Fruit fly (Drosophila melanogaster) whole organism, embryonic: ENCODE measurements around the gene CG13991.
A peak's percentile ranks its signal among the peaks of the same experiment; 100 is the strongest.

ENCODE experiments used
- Ada2b ChIP-seq: fragments of 200-800 bp; sonication (Bioruptor generic); IDR thresholded peaks from 2 replicates; pipeline ENCODE4 v1.3.6; 2022; ENCODE audit warnings: missing biosample characterization, missing genetic modification characterization
- Atf-2 ChIP-seq: fragments of 200-800 bp; sonication (Bioruptor generic); optimal IDR thresholded peaks from 2 replicates; lab custom pipeline; 2016; ENCODE audit warnings: missing biosample characterization, missing genetic modification characterization
- CG10431 ChIP-seq: fragments of 200-800 bp; sonication (Bioruptor generic); optimal IDR thresholded peaks from 3 replicates; lab custom pipeline; 2018; ENCODE audit warnings: missing biosample characterization, mild to moderate bottlenecking, missing genetic modification characterization
- CG11085 ChIP-seq: fragments of 200-800 bp; sonication (Bioruptor generic); IDR thresholded peaks from 2 replicates; pipeline ENCODE4 v1.3.6; 2022; ENCODE audit warnings: missing biosample characterization, missing genetic modification characterization
- CG12236 ChIP-seq: fragments of 200-800 bp; sonication (Bioruptor generic); optimal IDR thresholded peaks from 2 replicates; lab custom pipeline; 2016; ENCODE audit warnings: missing biosample characterization, missing genetic modification characterization
- CG13894 ChIP-seq: fragments of 200-800 bp; sonication (Bioruptor generic); optimal IDR thresholded peaks from 3 replicates; lab custom pipeline; 2018; ENCODE audit warnings: missing biosample characterization, mild to moderate bottlenecking, missing genetic modification characterization, moderate library complexity
- CG16779 ChIP-seq: fragments of 200-800 bp; sonication (Bioruptor generic); IDR thresholded peaks from 2 replicates; pipeline ENCODE4 v1.3.6; 2022; ENCODE audit warnings: missing biosample characterization, missing genetic modification characterization
- CG17361 ChIP-seq: fragments of 200-800 bp; sonication (Bioruptor generic); IDR thresholded peaks from 3 replicates; pipeline ENCODE4 v1.3.6; 2022; ENCODE audit warnings: missing biosample characterization, missing genetic modification characterization
- CG18262 ChIP-seq: fragments of 200-800 bp; optimal IDR thresholded peaks from 3 replicates; lab custom pipeline; 2019; ENCODE audit warnings: missing biosample characterization, mild to moderate bottlenecking, missing genetic modification characterization, moderate library complexity
- CG30403 ChIP-seq: fragments of 200-800 bp; sonication (Bioruptor generic); optimal IDR thresholded peaks from 3 replicates; lab custom pipeline; 2016; ENCODE audit warnings: missing biosample characterization, missing genetic modification characterization
- CG32767 ChIP-seq: fragments of 200-800 bp; sonication (Bioruptor generic); IDR thresholded peaks from 2 replicates; pipeline ENCODE4 v1.3.6; 2022; ENCODE audit warnings: missing biosample characterization, missing genetic modification characterization
- CG3838 ChIP-seq: fragments of 200-800 bp; sonication (Bioruptor generic); optimal IDR thresholded peaks from 3 replicates; lab custom pipeline; 2016; ENCODE audit warnings: missing biosample characterization, missing genetic modification characterization
- CG3847 ChIP-seq: fragments of 200-800 bp; sonication (Bioruptor generic); IDR thresholded peaks from 2 replicates; pipeline ENCODE4 v1.3.6; 2022; ENCODE audit warnings: missing biosample characterization, missing genetic modification characterization
- CG4707 ChIP-seq: fragments of 200-800 bp; sonication (Bioruptor generic); optimal IDR thresholded peaks from 2 replicates; lab custom pipeline; 2018; ENCODE audit warnings: missing biosample characterization, mild to moderate bottlenecking, missing genetic modification characterization, moderate library complexity
- CG7745 ChIP-seq: fragments of 200-800 bp; sonication (Bioruptor generic); optimal IDR thresholded peaks from 2 replicates; lab custom pipeline; 2018; ENCODE audit warnings: missing biosample characterization, mild to moderate bottlenecking, missing genetic modification characterization, moderate library complexity
- CG7839 ChIP-seq: fragments of 200-800 bp; sonication (Bioruptor generic); optimal IDR thresholded peaks from 3 replicates; lab custom pipeline; 2018; ENCODE audit warnings: missing biosample characterization, mild to moderate bottlenecking, missing genetic modification characterization, moderate library complexity
- CG7963 ChIP-seq: fragments of 200-800 bp; sonication (Bioruptor generic); IDR thresholded peaks from 3 replicates; pipeline ENCODE4 v1.3.6; 2022; ENCODE audit warnings: missing biosample characterization, missing genetic modification characterization; ENCODE audit not compliant: partially characterized antibody
- CG8089 ChIP-seq: fragments of 200-800 bp; sonication (Bioruptor generic); optimal IDR thresholded peaks from 3 replicates; lab custom pipeline; 2016; ENCODE audit warnings: missing biosample characterization, missing genetic modification characterization
- CG9609 ChIP-seq: fragments of 200-800 bp; sonication (Bioruptor generic); optimal IDR thresholded peaks from 3 replicates; lab custom pipeline; 2016; ENCODE audit warnings: missing biosample characterization, missing genetic modification characterization
- Deaf1 ChIP-seq: fragments of 200-800 bp; optimal IDR thresholded peaks from 3 replicates; lab custom pipeline; 2019; ENCODE audit warnings: missing biosample characterization, mild to moderate bottlenecking, missing genetic modification characterization, moderate library complexity
- GATAe ChIP-seq: fragments of 200-800 bp; sonication (Bioruptor generic); conservative IDR thresholded peaks from 2 replicates; pipeline ENCODE4 v1.3.6; 2022; ENCODE audit warnings: missing biosample characterization, missing genetic modification characterization
- Gsc ChIP-seq: fragments of 200-800 bp; sonication (Bioruptor generic); IDR thresholded peaks from 2 replicates; pipeline ENCODE4 v1.3.6; 2022; ENCODE audit warnings: missing biosample characterization, missing genetic modification characterization
- H2.0 ChIP-seq: fragments of 200-800 bp; sonication (Bioruptor generic); IDR thresholded peaks from 2 replicates; pipeline ENCODE4 v1.3.6; 2022; ENCODE audit warnings: missing biosample characterization, missing genetic modification characterization
- HHEX ChIP-seq: fragments of 200-800 bp; sonication (Bioruptor generic); optimal IDR thresholded peaks from 3 replicates; lab custom pipeline; 2017; ENCODE audit warnings: missing biosample characterization, mild to moderate bottlenecking, missing genetic modification characterization, missing genetic modification reagents
- Hey ChIP-seq: fragments of 200-800 bp; sonication (Bioruptor generic); optimal IDR thresholded peaks from 3 replicates; lab custom pipeline; 2018; ENCODE audit warnings: missing biosample characterization, mild to moderate bottlenecking, missing genetic modification characterization
- Hr78 ChIP-seq, 2 experiments: fragments of 200-800 bp in 1 of 2; fragments of >200 bp in 1 of 2; sonication (Bioruptor generic) in 1 of 2; optimal IDR thresholded peaks; 2 replicates each; lab custom pipeline; 2017 to 2019; ENCODE audit warnings: missing biosample characterization in 2 of 2, missing genetic modification characterization in 2 of 2, mild to moderate bottlenecking in 1 of 2, moderate library complexity in 1 of 2
- Med ChIP-seq: fragments of 200-800 bp; sonication (Bioruptor generic); peaks from one replicate; lab custom pipeline; 2016; ENCODE audit warnings: missing biosample characterization, missing genetic modification characterization, mild to moderate bottlenecking, inconsistent platforms, moderate library complexity
- Optix ChIP-seq: fragments of 200-800 bp; sonication (Bioruptor generic); IDR thresholded peaks from 3 replicates; pipeline ENCODE4 v1.3.6; 2022; ENCODE audit warnings: missing biosample characterization, missing genetic modification characterization
- Sin3A ChIP-seq: fragments of >200 bp; optimal IDR thresholded peaks from 2 replicates; lab custom pipeline; 2018
- Xbp1 ChIP-seq: fragments of 200-800 bp; sonication (Bioruptor generic); optimal IDR thresholded peaks from 3 replicates; lab custom pipeline; 2016; ENCODE audit warnings: missing biosample characterization, mild to moderate bottlenecking, missing genetic modification characterization
- ap ChIP-seq: fragments of 200-800 bp; sonication (Bioruptor generic); IDR thresholded peaks from 2 replicates; pipeline ENCODE4 v1.3.6; 2022; ENCODE audit warnings: missing biosample characterization, missing genetic modification characterization
- crol ChIP-seq: fragments of 200-800 bp; sonication (Bioruptor generic); IDR thresholded peaks from 2 replicates; pipeline ENCODE4 v1.3.6; 2022; ENCODE audit warnings: missing biosample characterization, missing genetic modification characterization
- eve ChIP-seq, 2 experiments: fragments of >200 bp; optimal IDR thresholded peaks; 2 replicates each; lab custom pipeline; 2017; ENCODE audit warnings: missing biosample characterization in 2 of 2, missing genetic modification characterization in 2 of 2
- fd64A ChIP-seq: fragments of 200-800 bp; sonication (Bioruptor generic); optimal IDR thresholded peaks from 3 replicates; lab custom pipeline; 2018; ENCODE audit warnings: missing biosample characterization, mild to moderate bottlenecking, missing genetic modification characterization
- fu2 ChIP-seq: fragments of 200-800 bp; sonication (Bioruptor generic); optimal IDR thresholded peaks from 2 replicates; lab custom pipeline; 2016; ENCODE audit warnings: missing biosample characterization, missing genetic modification characterization
- gce ChIP-seq: fragments of 200-800 bp; sonication (Bioruptor generic); IDR thresholded peaks from 3 replicates; pipeline ENCODE4 v1.3.6; 2022; ENCODE audit warnings: missing biosample characterization, missing genetic modification characterization
- gfzf ChIP-seq: fragments of 200-800 bp; sonication (Bioruptor generic); optimal IDR thresholded peaks from 2 replicates; lab custom pipeline; 2016; ENCODE audit warnings: missing biosample characterization, mild to moderate bottlenecking, missing genetic modification characterization, moderate library complexity
- grau ChIP-seq: fragments of 200-800 bp; optimal IDR thresholded peaks from 3 replicates; lab custom pipeline; 2019; ENCODE audit warnings: missing biosample characterization, mild to moderate bottlenecking, missing genetic modification characterization, moderate library complexity
- hth ChIP-seq: fragments of >200 bp; optimal IDR thresholded peaks from 2 replicates; lab custom pipeline; 2017; ENCODE audit warnings: inconsistent platforms
- inv ChIP-seq: fragments of 200-800 bp; sonication (Bioruptor generic); IDR thresholded peaks from 2 replicates; pipeline ENCODE4 v1.3.6; 2022; ENCODE audit warnings: missing biosample characterization, missing genetic modification characterization; ENCODE audit not compliant: partially characterized antibody
- mam ChIP-seq: fragments of 200-800 bp; sonication (Bioruptor generic); optimal IDR thresholded peaks from 3 replicates; lab custom pipeline; 2016; ENCODE audit warnings: missing biosample characterization, missing genetic modification characterization
- mirr ChIP-seq: fragments of 200-800 bp; sonication (Bioruptor generic); optimal IDR thresholded peaks from 3 replicates; lab custom pipeline; 2018; ENCODE audit warnings: missing biosample characterization, mild to moderate bottlenecking, missing genetic modification characterization
- nmo ChIP-seq: fragments of 200-800 bp; sonication (Bioruptor generic); optimal IDR thresholded peaks from 2 replicates; lab custom pipeline; 2018; ENCODE audit warnings: missing biosample characterization, mild to moderate bottlenecking, missing genetic modification characterization, moderate library complexity
- otp ChIP-seq: fragments of 200-800 bp; sonication (Bioruptor generic); IDR thresholded peaks from 3 replicates; pipeline ENCODE4, ENCODE4 v1.3.6; 2022; ENCODE audit warnings: missing biosample characterization, missing genetic modification characterization
- psq ChIP-seq: fragments of 200-800 bp; sonication (Bioruptor generic); optimal IDR thresholded peaks from 2 replicates; lab custom pipeline; 2017; ENCODE audit warnings: missing biosample characterization, missing genetic modification characterization
- rib ChIP-seq: fragments of 200-800 bp; sonication (Bioruptor generic); IDR thresholded peaks from 2 replicates; pipeline ENCODE4 v1.3.6; 2022; ENCODE audit warnings: missing biosample characterization, missing genetic modification characterization
- ro ChIP-seq: fragments of 200-800 bp; sonication (Bioruptor generic); IDR thresholded peaks from 2 replicates; pipeline ENCODE4 v1.3.6; 2022; ENCODE audit warnings: missing biosample characterization, missing genetic modification characterization
- sd ChIP-seq: fragments of 200-800 bp; sonication (Bioruptor generic); optimal IDR thresholded peaks from 3 replicates; lab custom pipeline; 2018; ENCODE audit warnings: missing biosample characterization, mild to moderate bottlenecking, missing genetic modification characterization, moderate library complexity
- sens ChIP-seq: fragments of 200-800 bp; sonication (Bioruptor generic); peaks from one replicate; lab custom pipeline; 2016; ENCODE audit warnings: missing biosample characterization, missing genetic modification characterization
- slou ChIP-seq: fragments of 200-800 bp; sonication (Bioruptor generic); optimal IDR thresholded peaks from 3 replicates; lab custom pipeline; 2016; ENCODE audit warnings: missing biosample characterization, missing genetic modification characterization
- tio ChIP-seq: fragments of 200-800 bp; sonication (Bioruptor generic); optimal IDR thresholded peaks from 2 replicates; lab custom pipeline; 2017; ENCODE audit warnings: missing biosample characterization, missing genetic modification characterization, inconsistent platforms
- zen ChIP-seq: fragments of 200-800 bp; sonication (Bioruptor generic); optimal IDR thresholded peaks from 3 replicates; lab custom pipeline; 2018; ENCODE audit warnings: missing biosample characterization, mild to moderate bottlenecking, missing genetic modification characterization, moderate library complexity

CG13991 gene

dm6 chr2L:6139082-6139481, at the start of gene CG13991:
TSS of gene CG13991 (plus strand) at chr2L:6139382.
- TF ChIP-seq CG11085 (GFP tag; lab: Robert Waterston, UW), result no peak
- no peak for TF ChIP-seq CG17361
- no peak for TF ChIP-seq ro (GFP tag; lab: Robert Waterston, UW)
- no peak for TF ChIP-seq CG32767 (GFP tag; lab: Robert Waterston, UW)
- no peak for TF ChIP-seq eve (GFP tag; optimal IDR thresholded peaks at IDR 0.05; lab: Kevin White, UChicago)
- no peak for TF ChIP-seq CG8089 (GFP tag; lab: Kevin White, UChicago)
- TF ChIP-seq gfzf (GFP tag; lab: Kevin White, UChicago), result no peak
- TF ChIP-seq mam (GFP tag; lab: Kevin White, UChicago), result no peak
- TF ChIP-seq Hr78 (GFP tag; optimal IDR thresholded peaks at IDR 0.05; lab: Kevin White, UChicago), result no peak
- no peak for TF ChIP-seq Gsc (GFP tag; lab: Robert Waterston, UW)
- TF ChIP-seq HHEX (GFP tag; lab: Kevin White, UChicago), result no peak
- no peak for TF ChIP-seq CG18262 (tag; lab: Kevin White, UChicago)
- TF ChIP-seq H2.0 (GFP tag; lab: Robert Waterston, UW), result no peak
- TF ChIP-seq zen, result no peak
- no peak for TF ChIP-seq slou
- no peak for TF ChIP-seq CG7839

- TF ChIP-seq CG7963 (no peak), fd64A (GFP tag; lab: Kevin White, UChicago) (no peak), ap (GFP tag; lab: Robert Waterston, UW) (no peak), CG3838 (GFP tag; lab: Kevin White, UChicago) (no peak), CG9609 (no peak), sd (peak; percentile 59), gce (GFP tag; lab: Robert Waterston, UW) (no peak), otp (GFP tag; lab: Robert Waterston, UW) (no peak), eve (GFP tag; optimal IDR thresholded peaks at IDR 0.05; lab: Kevin White, UChicago) (no peak), CG12236 (GFP tag; lab: Kevin White, UChicago) (no peak), tio (GFP tag; lab: Kevin White, UChicago) (no peak), CG30403 (GFP tag; lab: Kevin White, UChicago) (no peak), fu2 (GFP tag; lab: Kevin White, UChicago) (no peak), sens (GFP tag; lab: Kevin White, UChicago) (peak; percentile 2), inv (GFP tag; lab: Robert Waterston, UW) (no peak), Sin3A (lab: Kevin White, UChicago) (no peak), CG16779 (GFP tag; lab: Robert Waterston, UW) (no peak), CG3847 (GFP tag; lab: Robert Waterston, UW) (no peak), crol (GFP tag; lab: Robert Waterston, UW) (no peak), rib (GFP tag; lab: Robert Waterston, UW) (no peak), Optix (GFP tag; lab: Robert Waterston, UW) (no peak), grau (tag; lab: Kevin White, UChicago) (no peak), Xbp1 (no peak), Hey (tag; lab: Kevin White, UChicago) (no peak), Atf-2 (GFP tag; lab: Kevin White, UChicago) (no peak), Med (GFP tag; lab: Kevin White, UChicago) (peak; percentile 19), CG7745 (tag; lab: Kevin White, UChicago) (no peak), nmo (no peak), mirr (peak; percentile 89), psq (GFP tag; lab: Kevin White, UChicago) (no peak), CG4707 (GFP tag; lab: Kevin White, UChicago) (no peak), GATAe (GFP tag; lab: Robert Waterston, UW) (peak; percentile 80), H2.0 (GFP tag; lab: Robert Waterston, UW) (no peak), CG13894 (tag; lab: Kevin White, UChicago) (no peak), CG10431 (no peak), Ada2b (no peak), hth (lab: Kevin White, UChicago) (no peak), Deaf1 (no peak)
Observed at dm6 chr2L:6089604-6090198, 49.5 kb upstream of the CG13991 start.
